Fruit fly (Drosophila melanogaster) whole organism, prepupa: Measurements from ENCODE around the gene pasi2.
A peak's percentile ranks its signal among the peaks of the same experiment; 100 is the strongest.

Experiments used
- CG10631 ChIP-seq: fragments of 200-800 bp; sonication (Bioruptor generic); optimal IDR thresholded peaks from 2 replicates; lab custom pipeline; 2016; ENCODE audit warnings: missing biosample characterization, missing genetic modification characterization
- CG10669 ChIP-seq: fragments of 200-800 bp; sonication (Bioruptor generic); optimal IDR thresholded peaks from 3 replicates; lab custom pipeline; 2018; ENCODE audit warnings: missing biosample characterization, mild to moderate bottlenecking, missing genetic modification characterization, moderate library complexity
- CG11294 ChIP-seq: fragments of 200-800 bp; sonication (Bioruptor generic); IDR thresholded peaks from 2 replicates; pipeline ENCODE4 v1.3.6; 2022; ENCODE audit warnings: missing biosample characterization, missing genetic modification characterization
- CG11762 ChIP-seq: fragments of 200-800 bp; sonication (Bioruptor generic); optimal IDR thresholded peaks from 3 replicates; lab custom pipeline; 2016; ENCODE audit warnings: missing biosample characterization, missing genetic modification characterization; ENCODE audit not compliant: insufficient read depth
- CG15336 ChIP-seq: fragments of 200-800 bp; sonication (Bioruptor generic); IDR thresholded peaks from 2 replicates; pipeline ENCODE4 v1.3.6; 2022; ENCODE audit warnings: missing biosample characterization, missing genetic modification characterization
- CG3032 ChIP-seq: fragments of 200-800 bp; optimal IDR thresholded peaks from 2 replicates; lab custom pipeline; 2019; ENCODE audit warnings: missing biosample characterization, mild to moderate bottlenecking, missing genetic modification characterization, moderate library complexity
- CG31627 ChIP-seq: fragments of 200-800 bp; sonication (Bioruptor generic); optimal IDR thresholded peaks from 3 replicates; lab custom pipeline; 2016; ENCODE audit warnings: missing biosample characterization, missing genetic modification characterization
- CG32006 ChIP-seq: fragments of 200-800 bp; sonication (Bioruptor generic); optimal IDR thresholded peaks from 3 replicates; lab custom pipeline; 2017; ENCODE audit warnings: missing biosample characterization, mild to moderate bottlenecking, missing genetic modification characterization
- CG34406 ChIP-seq: fragments of 200-800 bp; sonication (Bioruptor generic); optimal IDR thresholded peaks from 3 replicates; lab custom pipeline; 2016; ENCODE audit warnings: missing biosample characterization, missing genetic modification characterization
- CG3919 ChIP-seq: fragments of 200-800 bp; sonication (Bioruptor generic); optimal IDR thresholded peaks from 3 replicates; lab custom pipeline; 2016; ENCODE audit warnings: missing biosample characterization, missing genetic modification characterization
- CG4318 ChIP-seq: fragments of 200-800 bp; sonication (Bioruptor generic); optimal IDR thresholded peaks from 3 replicates; lab custom pipeline; 2017; ENCODE audit warnings: missing biosample characterization, mild to moderate bottlenecking, missing genetic modification characterization
- CG6276 ChIP-seq: fragments of 200-800 bp; sonication (Bioruptor generic); optimal IDR thresholded peaks from 2 replicates; lab custom pipeline; 2017; ENCODE audit warnings: missing biosample characterization, mild to moderate bottlenecking, missing genetic modification characterization
- CG6792 ChIP-seq: fragments of 200-800 bp; sonication (Bioruptor generic); optimal IDR thresholded peaks from 3 replicates; lab custom pipeline; 2016; ENCODE audit warnings: missing biosample characterization, missing genetic modification characterization
- CG6854 ChIP-seq: fragments of 200-800 bp; sonication (Bioruptor generic); optimal IDR thresholded peaks from 2 replicates; lab custom pipeline; 2017; ENCODE audit warnings: missing biosample characterization, mild to moderate bottlenecking, missing genetic modification characterization
- CG8119 ChIP-seq: fragments of 200-800 bp; sonication (Bioruptor generic); IDR thresholded peaks from 3 replicates; pipeline ENCODE4 v1.3.6; 2022; ENCODE audit warnings: missing biosample characterization, missing genetic modification characterization
- CG8632 ChIP-seq: fragments of 200-800 bp; sonication (Bioruptor generic); optimal IDR thresholded peaks from 3 replicates; lab custom pipeline; 2016; ENCODE audit warnings: missing biosample characterization, missing genetic modification characterization
- CG9139 ChIP-seq: fragments of 200-800 bp; sonication (Bioruptor generic); optimal IDR thresholded peaks from 3 replicates; lab custom pipeline; 2017; ENCODE audit warnings: missing biosample characterization, mild to moderate bottlenecking, missing genetic modification characterization
- Eip78C ChIP-seq: fragments of 200-800 bp; sonication (Bioruptor generic); peaks from one replicate; lab custom pipeline; 2016; ENCODE audit warnings: missing biosample characterization, missing genetic modification characterization
- Eip93F ChIP-seq: fragments of 200-800 bp; sonication (Bioruptor generic); optimal IDR thresholded peaks from 2 replicates; lab custom pipeline; 2016; ENCODE audit warnings: missing biosample characterization, mild to moderate bottlenecking, missing genetic modification characterization
- Gug ChIP-seq: fragments of 200-800 bp; sonication (Bioruptor generic); IDR thresholded peaks from 2 replicates; pipeline ENCODE4 v1.3.6; 2022; ENCODE audit warnings: missing biosample characterization, missing genetic modification characterization
- Hr38 ChIP-seq: sonication (Bioruptor generic); optimal IDR thresholded peaks from 2 replicates; lab custom pipeline; 2016; ENCODE audit warnings: missing biosample characterization, missing genetic modification characterization
- Hr39 ChIP-seq: fragments of 200-800 bp; sonication (Bioruptor generic); optimal IDR thresholded peaks from 2 replicates; lab custom pipeline; 2016; ENCODE audit warnings: missing biosample characterization, missing genetic modification characterization
- Hr4 ChIP-seq: fragments of 200-800 bp; sonication (Bioruptor generic); optimal IDR thresholded peaks from 3 replicates; lab custom pipeline; 2016; ENCODE audit warnings: missing biosample characterization, missing genetic modification characterization
- Met ChIP-seq: fragments of 200-800 bp; sonication (Bioruptor generic); optimal IDR thresholded peaks from 3 replicates; lab custom pipeline; 2016; ENCODE audit warnings: missing biosample characterization, missing genetic modification characterization
- OdsH ChIP-seq: fragments of 200-800 bp; sonication (Bioruptor generic); optimal IDR thresholded peaks from 3 replicates; lab custom pipeline; 2016; ENCODE audit warnings: missing biosample characterization, missing genetic modification characterization
- Smox ChIP-seq: fragments of 200-800 bp; sonication (Bioruptor generic); optimal IDR thresholded peaks from 3 replicates; lab custom pipeline; 2016; ENCODE audit warnings: missing biosample characterization, missing genetic modification characterization
- Sox102F ChIP-seq: fragments of 200-800 bp; sonication (Bioruptor generic); optimal IDR thresholded peaks from 2 replicates; lab custom pipeline; 2016; ENCODE audit warnings: missing biosample characterization, mild to moderate bottlenecking, missing genetic modification characterization
- Sox14 ChIP-seq: fragments of 200-800 bp; sonication (Bioruptor generic); optimal IDR thresholded peaks from 3 replicates; lab custom pipeline; 2016; ENCODE audit warnings: missing biosample characterization, missing genetic modification characterization
- Sox15 ChIP-seq: fragments of 200-800 bp; sonication (Bioruptor generic); optimal IDR thresholded peaks from 3 replicates; lab custom pipeline; 2016; ENCODE audit warnings: missing biosample characterization, missing genetic modification characterization
- cyc ChIP-seq: fragments of 200-800 bp; sonication (Bioruptor generic); optimal IDR thresholded peaks from 3 replicates; lab custom pipeline; 2016; ENCODE audit warnings: missing biosample characterization, missing genetic modification characterization
- dac ChIP-seq: fragments of 200-800 bp; sonication (Bioruptor generic); optimal IDR thresholded peaks from 2 replicates; lab custom pipeline; 2017; ENCODE audit warnings: missing biosample characterization, mild to moderate bottlenecking, missing genetic modification characterization
- dsx ChIP-seq: fragments of 200-800 bp; optimal IDR thresholded peaks from 3 replicates; lab custom pipeline; 2019; ENCODE audit warnings: missing biosample characterization, mild to moderate bottlenecking, missing genetic modification characterization, moderate library complexity; ENCODE audit not compliant: poor library complexity, severe bottlenecking
- esn ChIP-seq: fragments of 200-800 bp; sonication (Bioruptor generic); optimal IDR thresholded peaks from 2 replicates; lab custom pipeline; 2016; ENCODE audit warnings: missing biosample characterization, mild to moderate bottlenecking, missing genetic modification characterization, moderate library complexity
- fd85E ChIP-seq: fragments of 200-800 bp; sonication (Bioruptor generic); optimal IDR thresholded peaks from 3 replicates; lab custom pipeline; 2016; ENCODE audit warnings: missing biosample characterization, missing genetic modification characterization
- fkh ChIP-seq: fragments of 200-800 bp; sonication (Bioruptor generic); optimal IDR thresholded peaks from 3 replicates; lab custom pipeline; 2017; ENCODE audit warnings: missing biosample characterization, mild to moderate bottlenecking, missing genetic modification characterization, moderate library complexity
- lz ChIP-seq: fragments of 200-800 bp; sonication (Bioruptor generic); optimal IDR thresholded peaks from 3 replicates; lab custom pipeline; 2016; ENCODE audit warnings: missing biosample characterization, missing genetic modification characterization
- net ChIP-seq: fragments of 200-800 bp; sonication (Bioruptor generic); optimal IDR thresholded peaks from 3 replicates; lab custom pipeline; 2016; ENCODE audit warnings: missing biosample characterization, missing genetic modification characterization
- pdm3 ChIP-seq: fragments of 200-800 bp; sonication (Bioruptor generic); optimal IDR thresholded peaks from 3 replicates; lab custom pipeline; 2016; ENCODE audit warnings: missing biosample characterization, missing genetic modification characterization
- salr ChIP-seq, 2 experiments: fragments of 200-800 bp; sonication (Bioruptor generic); optimal IDR thresholded peaks; 3 replicates each; lab custom pipeline; 2016 to 2018; ENCODE audit warnings: missing biosample characterization in 2 of 2, missing genetic modification characterization in 2 of 2, mild to moderate bottlenecking in 1 of 2
- spab ChIP-seq: fragments of 200-800 bp; sonication (Bioruptor generic); optimal IDR thresholded peaks from 2 replicates; lab custom pipeline; 2017; ENCODE audit warnings: missing biosample characterization, mild to moderate bottlenecking, missing genetic modification characterization, missing genetic modification reagents
- ss ChIP-seq, 2 experiments: fragments of 200-800 bp; sonication (Bioruptor generic); optimal IDR thresholded peaks; 2 replicates in 1 of 2; 3 replicates in 1 of 2; lab custom pipeline; 2017 to 2018; ENCODE audit warnings: mild to moderate bottlenecking in 2 of 2, missing biosample characterization in 2 of 2, missing genetic modification characterization in 2 of 2, moderate library complexity in 1 of 2
- svp ChIP-seq: fragments of 200-800 bp; sonication (Bioruptor generic); peaks from one replicate; lab custom pipeline; 2016; ENCODE audit warnings: missing biosample characterization, missing genetic modification characterization
- topi ChIP-seq: fragments of 200-800 bp; sonication (Bioruptor generic); optimal IDR thresholded peaks from 3 replicates; lab custom pipeline; 2016; ENCODE audit warnings: missing biosample characterization, missing genetic modification characterization
- vri ChIP-seq: fragments of 200-800 bp; sonication (Bioruptor generic); optimal IDR thresholded peaks from 3 replicates; lab custom pipeline; 2016; ENCODE audit warnings: missing biosample characterization, mild to moderate bottlenecking, missing genetic modification characterization

Gene pasi2

DNA sequence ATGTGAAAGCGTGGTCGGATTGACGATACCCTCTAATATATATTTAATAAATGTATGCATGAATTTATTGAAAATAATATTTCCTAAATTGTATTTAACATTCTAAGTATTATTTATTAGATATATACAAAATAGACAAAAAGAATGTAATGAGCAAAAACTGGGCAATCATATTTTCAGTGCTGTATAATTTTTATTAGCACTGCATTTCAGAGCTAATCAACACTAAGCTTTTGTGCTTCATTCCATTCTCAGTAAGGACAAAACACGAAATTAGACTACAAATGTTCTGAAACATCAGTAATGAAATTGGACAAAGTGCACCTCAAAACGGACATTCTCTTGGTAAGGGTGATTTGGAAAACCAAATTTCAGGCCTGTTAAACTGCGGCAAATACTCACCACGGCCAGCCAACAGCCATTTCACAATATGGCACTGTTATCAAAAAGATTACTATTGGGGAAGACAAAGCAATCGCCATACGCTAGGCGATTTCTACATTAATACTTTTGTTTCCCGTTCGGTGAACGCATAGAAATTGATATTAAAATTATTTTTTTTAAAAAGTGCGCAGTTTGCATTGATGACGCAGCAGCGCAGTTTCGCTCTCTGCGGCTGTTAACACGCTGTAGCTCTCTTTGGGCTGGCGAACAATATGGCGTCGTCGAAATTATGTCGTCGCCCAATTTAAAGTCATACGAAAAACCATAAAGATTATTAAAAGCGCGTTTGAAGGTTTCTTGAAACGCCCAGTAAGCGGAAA lies 5.6 kb downstream of the pasi2 start (continued):
- TF ChIP-seq dsx (GFP tag; lab: Kevin White, UChicago) (peak; percentile 93), topi (GFP tag; lab: Kevin White, UChicago) (peak; percentile 72), ss (GFP tag; optimal IDR thresholded peaks at IDR 0.05; lab: Kevin White, UChicago) (peak; percentile 55 to 67), CG3032 (tag; lab: Kevin White, UChicago) (peak; percentile 83), Gug (GFP tag; lab: Robert Waterston, UW) (peak; percentile 60), net (GFP tag; lab: Kevin White, UChicago) (peak; percentile 87), CG4318 (GFP tag; lab: Kevin White, UChicago) (peak; percentile 85), CG6792 (GFP tag; lab: Kevin White, UChicago) (peak; percentile 83), CG10631 (GFP tag; lab: Kevin White, UChicago) (peak; percentile 85), CG32006 (peak; percentile 94), CG34406 (GFP tag; lab: Kevin White, UChicago) (peak; percentile 89), CG6854 (GFP tag; lab: Kevin White, UChicago) (peak; percentile 52), CG8632 (GFP tag; lab: Kevin White, UChicago) (peak; percentile 86), CG3919 (GFP tag; lab: Kevin White, UChicago) (peak; percentile 86), Sox14 (peak; percentile 78), cyc (GFP tag; lab: Kevin White, UChicago) (peak; percentile 66), OdsH (peak; percentile 90), dac (GFP tag; lab: Kevin White, UChicago) (peak; percentile 72), CG6276 (GFP tag; lab: Kevin White, UChicago) (peak; percentile 85), spab (peak; percentile 81), Eip93F (peak; percentile 66), Smox (GFP tag; lab: Kevin White, UChicago) (peak; percentile 82), Sox102F (GFP tag; lab: Kevin White, UChicago) (peak; percentile 81), salr (GFP tag; optimal IDR thresholded peaks at IDR 0.05; lab: Kevin White, UChicago) (peak; percentile 58 to 89), fkh (GFP tag; lab: Kevin White, UChicago) (peak; percentile 37), CG10669 (GFP tag; lab: Kevin White, UChicago) (peak; percentile 83), svp (GFP tag; lab: Kevin White, UChicago) (peak; percentile 71), esn (GFP tag; lab: Kevin White, UChicago) (peak; percentile 86), vri (GFP tag; lab: Kevin White, UChicago) (peak; percentile 49), Hr4 (GFP tag; lab: Kevin White, UChicago) (peak; percentile 77), CG11294 (GFP tag; lab: Robert Waterston, UW) (peak; percentile 72), lz (GFP tag; lab: Kevin White, UChicago) (peak; percentile 83), fd85E (GFP tag; lab: Kevin White, UChicago) (no peak)
- TF ChIP-seq, all 60 proteins: peak for 58

dm6 chr3R:9341189-9342012 lies 6.4 kb downstream of the pasi2 start:
- TF ChIP-seq ss (GFP tag; optimal IDR thresholded peaks at IDR 0.05; lab: Kevin White, UChicago) (peak; percentile 84 to 89), CG6792 (GFP tag; lab: Kevin White, UChicago) (peak; percentile 69), Met (GFP tag; lab: Kevin White, UChicago) (peak; percentile 88), esn (GFP tag; lab: Kevin White, UChicago) (peak; percentile 89), vri (GFP tag; lab: Kevin White, UChicago) (peak; percentile 76), CG8119 (GFP tag; lab: Robert Waterston, UW) (peak; percentile 79; the same call in 2 of the 3 replicates), pdm3 (GFP tag; lab: Kevin White, UChicago) (peak; percentile 82), dac (GFP tag; lab: Kevin White, UChicago) (peak; percentile 33), Sox15 (GFP tag; lab: Kevin White, UChicago) (peak; percentile 47), CG8632 (GFP tag; lab: Kevin White, UChicago) (peak; percentile 67), salr (GFP tag; optimal IDR thresholded peaks at IDR 0.05; lab: Kevin White, UChicago) (peak; percentile 56 to 76), Sox102F (GFP tag; lab: Kevin White, UChicago) (peak; percentile 88), Smox (GFP tag; lab: Kevin White, UChicago) (peak; percentile 88), Hr39 (peak; percentile 58), CG4318 (GFP tag; lab: Kevin White, UChicago) (peak; percentile 70), CG31627 (GFP tag; lab: Kevin White, UChicago) (peak; percentile 73), fd85E (GFP tag; lab: Kevin White, UChicago) (peak; percentile 24), CG6854 (GFP tag; lab: Kevin White, UChicago) (peak; percentile 77), Hr38 (GFP tag; lab: Kevin White, UChicago) (no peak), svp (GFP tag; lab: Kevin White, UChicago) (peak; percentile 91), CG15336 (GFP tag; lab: Robert Waterston, UW) (peak; percentile 81), CG9139 (GFP tag; lab: Kevin White, UChicago) (peak; percentile 55), CG10669 (GFP tag; lab: Kevin White, UChicago) (peak; percentile 82), topi (GFP tag; lab: Kevin White, UChicago) (peak; percentile 83), CG11762 (GFP tag; lab: Kevin White, UChicago) (peak; percentile 68), Sox14 (peak; percentile 80), Eip78C (GFP tag; lab: Kevin White, UChicago) (peak; percentile 97)
